Worm (Caenorhabditis elegans) whole organism, mixed stage, embryonic: ENCODE measurements around the gene F54C9.14.

ENCODE experiments used
- blmp-1 ChIP-seq: fragments of 150-350 bp; optimal IDR thresholded peaks from 2 replicates; lab custom pipeline; 2014; ENCODE audit warnings: missing biosample characterization, missing genetic modification characterization
- lin-13 ChIP-seq: fragments of 150-350 bp; optimal IDR thresholded peaks from 2 replicates; lab custom pipeline; 2014; ENCODE audit warnings: missing biosample characterization, missing genetic modification characterization
- mab-5 ChIP-seq: fragments of 150-350 bp; optimal IDR thresholded peaks from 2 replicates; lab custom pipeline; 2014; ENCODE audit warnings: missing biosample characterization, missing genetic modification characterization
- nhr-12 ChIP-seq: fragments of 150-350 bp; optimal IDR thresholded peaks from 2 replicates; lab custom pipeline; 2014; ENCODE audit warnings: missing biosample characterization, missing genetic modification characterization
- snpc-4 ChIP-seq: fragments of 150-350 bp; optimal IDR thresholded peaks from 2 replicates; lab custom pipeline; 2014; ENCODE audit warnings: missing biosample characterization, missing genetic modification characterization
- tbx-8 ChIP-seq: fragments of 200-800 bp; sonication (Bioruptor generic); optimal IDR thresholded peaks from 2 replicates; lab custom pipeline; 2018; ENCODE audit warnings: mild to moderate bottlenecking, missing genetic modification characterization, moderate library complexity, missing compliant biosample characterization
- zip-8 ChIP-seq: fragments of 150-350 bp; optimal IDR thresholded peaks from 2 replicates; lab custom pipeline; 2014; ENCODE audit warnings: missing biosample characterization, missing genetic modification characterization

- TF ChIP-seq zip-8 (tag; lab: Kevin White, UChicago) = no peak
- TF ChIP-seq lin-13 = no peak
- no peak for TF ChIP-seq snpc-4 (tag; lab: Kevin White, UChicago)
- TF ChIP-seq tbx-8 (GFP tag; lab: Kevin White, UChicago) = no peak
- no peak for TF ChIP-seq nhr-12
- no peak for TF ChIP-seq mab-5 (tag; lab: Kevin White, UChicago)
- TF ChIP-seq blmp-1 = no peak
These were observed 11.0 kb upstream of the F54C9.14 start for ce11 chrII:8551100-8551499.
